Worm (Caenorhabditis elegans): ENCODE measurements around the gene F09E10.6.

F09E10.6 gene

ce11 chrX:1527338-1527737 is 29.9 kb upstream of the F09E10.6 start (continued):
- TF ChIP-seq pag-3 (tag; optimal IDR thresholded peaks at IDR 0.05; ENCODE audit: borderline replicate concordance, insufficient read depth), result peak; percentile 10
- TF ChIP-seq aly-2 (tag; optimal IDR thresholded peaks at IDR 0.05), result no peak
- TF ChIP-seq fkh-8 (tag; optimal IDR thresholded peaks at IDR 0.05), result no peak
- TF ChIP-seq elt-3 (tag; optimal IDR thresholded peaks at IDR 0.05), result peak in 2 of 6 experiments; percentile 38 to 56
- no peak for TF ChIP-seq ceh-63 (GFP tag; optimal IDR thresholded peaks at IDR 0.05)
- TF ChIP-seq nhr-84 (tag; optimal IDR thresholded peaks at IDR 0.05), result no peak
- TF ChIP-seq snu-23 (GFP tag; optimal IDR thresholded peaks at IDR 0.05), result peak; percentile 81
- no peak for TF ChIP-seq efl-1 (optimal IDR thresholded peaks at IDR 0.05)
- TF ChIP-seq efl-1 (GFP tag; optimal IDR thresholded peaks at IDR 0.05 in 1 of 2), result peak in 1 of 2 experiments; percentile 76
- TF ChIP-seq F16B12.6 (tag; optimal IDR thresholded peaks at IDR 0.05), result no peak
- TF ChIP-seq dpl-1 (GFP tag; optimal IDR thresholded peaks at IDR 0.05), result no peak
- TF ChIP-seq elt-2 (tag; optimal IDR thresholded peaks at IDR 0.05), result no peak
- TF ChIP-seq nhr-28 (tag; optimal IDR thresholded peaks at IDR 0.05), result no peak
- no peak for TF ChIP-seq ztf-11 (tag; optimal IDR thresholded peaks at IDR 0.05)
- TF ChIP-seq isw-1 (GFP tag; IDR thresholded peaks at IDR 0.05), result no peak
- peak; percentile 70 for TF ChIP-seq mep-1 (tag; optimal IDR thresholded peaks at IDR 0.05)
- TF ChIP-seq egl-27 (tag; optimal IDR thresholded peaks at IDR 0.05), result no peak
- TF ChIP-seq irx-1 (tag; optimal IDR thresholded peaks at IDR 0.05), result no peak
- no peak for TF ChIP-seq lin-39 (tag; optimal IDR thresholded peaks at IDR 0.05)
- no peak for TF ChIP-seq jun-1 (tag; optimal IDR thresholded peaks at IDR 0.05)
- no peak for TF ChIP-seq sup-37 (GFP tag; optimal IDR thresholded peaks at IDR 0.05)
- TF ChIP-seq egl-13 (tag; optimal IDR thresholded peaks at IDR 0.05), result no peak
- TF ChIP-seq nhr-77 (tag; optimal IDR thresholded peaks at IDR 0.05), result no peak
- TF ChIP-seq mef-2 (tag; optimal IDR thresholded peaks at IDR 0.05), result no peak
- no peak for TF ChIP-seq Y116A8C.19 (tag; optimal IDR thresholded peaks at IDR 0.05; ENCODE audit: borderline replicate concordance)
- no peak for TF ChIP-seq zag-1 (tag; optimal IDR thresholded peaks at IDR 0.05)
- TF ChIP-seq C04F5.9 (tag; optimal IDR thresholded peaks at IDR 0.05), result no peak
- TF ChIP-seq rnt-1 (tag; optimal IDR thresholded peaks at IDR 0.05), result peak; percentile 24
- TF ChIP-seq lin-15B (tag; optimal IDR thresholded peaks at IDR 0.05), result no peak
- no peak for TF ChIP-seq fkh-4 (tag; optimal IDR thresholded peaks at IDR 0.05; ENCODE audit: borderline replicate concordance)
- no peak for TF ChIP-seq sptf-1 (tag; optimal IDR thresholded peaks at IDR 0.05)
- TF ChIP-seq ztf-4 (tag; optimal IDR thresholded peaks at IDR 0.05), result no peak
- no peak for TF ChIP-seq ets-5 (GFP tag; IDR thresholded peaks at IDR 0.05)
- TF ChIP-seq lin-35 (GFP tag; optimal IDR thresholded peaks at IDR 0.05), result peak in 1 of 2 experiments; percentile 45
- TF ChIP-seq nhr-11 (tag; optimal IDR thresholded peaks at IDR 0.05), result no peak
- no peak for TF ChIP-seq ces-1 (GFP tag; optimal IDR thresholded peaks at IDR 0.05)
- TF ChIP-seq snpc-4 (tag; optimal IDR thresholded peaks at IDR 0.05), result no peak
- TF ChIP-seq nhr-12 (tag; optimal IDR thresholded peaks at IDR 0.05), result no peak
- no peak for TF ChIP-seq dsc-1 (tag; optimal IDR thresholded peaks at IDR 0.05)
- TF ChIP-seq nhr-90 (tag; optimal IDR thresholded peaks at IDR 0.05; ENCODE audit: poor library complexity), result peak; percentile 53
- TF ChIP-seq lin-14 (GFP tag; optimal IDR thresholded peaks at IDR 0.05), result peak; percentile 76
- no peak for TF ChIP-seq ceh-90 (tag; optimal IDR thresholded peaks at IDR 0.05)
- TF ChIP-seq blmp-1 (tag; optimal IDR thresholded peaks at IDR 0.05), result peak; percentile 69
- peak in 1 of 2 experiments; percentile 35 for TF ChIP-seq lsy-2 (tag; optimal IDR thresholded peaks at IDR 0.05)
- no peak for TF ChIP-seq ama-1 (optimal IDR thresholded peaks at IDR 0.05)
